Worm (Caenorhabditis elegans): ENCODE results near the gene T02B11.4.

- TF ChIP-seq blmp-1 (tag; optimal IDR thresholded peaks at IDR 0.05) (no peak), bed-3 (GFP tag; optimal IDR thresholded peaks at IDR 0.05) (no peak), pha-4 (tag; optimal IDR thresholded peaks at IDR 0.05) (no peak)
Observed at ce11 chrV:911474-911873, 40.5 kb upstream of the T02B11.4 start, which contains the start of gene adh-5.
